Fruit fly (Drosophila melanogaster) whole organism, embryonic: ENCODE measurements around the gene GIIIspla2.

ENCODE experiments used
- CG10267 ChIP-seq: fragments of 200-800 bp; sonication (Bioruptor generic); optimal IDR thresholded peaks from 2 replicates; lab custom pipeline; 2018; ENCODE audit warnings: missing biosample characterization, mild to moderate bottlenecking, missing genetic modification characterization, moderate library complexity
- YL-1 ChIP-seq: fragments of 200-800 bp; sonication (Bioruptor generic); optimal IDR thresholded peaks from 3 replicates; lab custom pipeline; 2017; ENCODE audit warnings: missing biosample characterization, mild to moderate bottlenecking, missing genetic modification characterization
- abd-A ChIP-seq: fragments of 200-800 bp; sonication (Bioruptor generic); optimal IDR thresholded peaks from 3 replicates; lab custom pipeline; 2019; ENCODE audit warnings: missing biosample characterization, mild to moderate bottlenecking, missing genetic modification characterization, moderate library complexity
- fd102C ChIP-seq: fragments of 200-800 bp; sonication (Bioruptor generic); optimal IDR thresholded peaks from 2 replicates; lab custom pipeline; 2018; ENCODE audit warnings: missing biosample characterization, mild to moderate bottlenecking, missing genetic modification characterization, moderate library complexity
- peb ChIP-seq: fragments of 200-800 bp; sonication (Bioruptor generic); IDR thresholded peaks from 2 replicates; pipeline ENCODE4 v1.3.6; 2022; ENCODE audit warnings: missing biosample characterization, missing genetic modification characterization

dm6 chrX:8129204-8129997, 28.0 kb upstream of the GIIIspla2 start, which contains the start of gene CG2116:
- peak; percentile 37 for TF ChIP-seq CG10267 (tag; lab: Kevin White, UChicago)
- TF ChIP-seq fd102C (GFP tag; lab: Kevin White, UChicago): no peak
- peak; percentile 11 for TF ChIP-seq YL-1 (GFP tag; lab: Kevin White, UChicago)
- no peak for TF ChIP-seq abd-A
- TF ChIP-seq peb (GFP tag; lab: Robert Waterston, UW): no peak
